Worm (Caenorhabditis elegans) whole organism, midembryonic: ENCODE measurements around the gene Y67H2A.10.

Experiments
- T22C8.4 ChIP-seq: fragments of 200-800 bp; sonication (Bioruptor generic); IDR thresholded peaks from 2 replicates; pipeline ENCODE4 v1.3.6; 2022; ENCODE audit warnings: missing genetic modification characterization, missing compliant biosample characterization
- cog-1 ChIP-seq: sonication (generic microtip); optimal IDR thresholded peaks from 2 replicates; lab custom pipeline; 2016; ENCODE audit warnings: missing genetic modification characterization, missing compliant biosample characterization
- flt-1 ChIP-seq: fragments of 200-800 bp; sonication (Bioruptor generic); IDR thresholded peaks from 2 replicates; pipeline ENCODE4 v1.3.6; 2022; ENCODE audit warnings: missing genetic modification characterization, missing compliant biosample characterization
- klf-2 ChIP-seq: fragments of 200-800 bp; sonication (Bioruptor generic); conservative IDR thresholded peaks from 2 replicates; pipeline ENCODE4 v1.3.6; 2022; ENCODE audit warnings: missing genetic modification reagents, missing genetic modification characterization, missing compliant biosample characterization
- med-1 ChIP-seq: sonication (generic microtip); optimal IDR thresholded peaks from 2 replicates; lab custom pipeline; 2017; ENCODE audit warnings: missing genetic modification characterization, mild to moderate bottlenecking, missing compliant biosample characterization, antibody characterized with exemption, missing genetic modification reagents; ENCODE audit not compliant: insufficient read depth
- ref-1 ChIP-seq: fragments of 200-800 bp; sonication (Bioruptor generic); conservative IDR thresholded peaks from 2 replicates; pipeline ENCODE4 v1.3.6; 2022; ENCODE audit warnings: missing genetic modification reagents, missing genetic modification characterization, missing compliant biosample characterization
- tab-1 ChIP-seq: fragments of 200-800 bp; sonication (Bioruptor generic); IDR thresholded peaks from 2 replicates; pipeline ENCODE4 v1.3.6; 2022; ENCODE audit warnings: missing genetic modification characterization, missing compliant biosample characterization
- ztf-23 ChIP-seq: fragments of 200-800 bp; sonication (Bioruptor generic); IDR thresholded peaks from 2 replicates; pipeline ENCODE4 v1.3.6; 2022; ENCODE audit warnings: missing genetic modification reagents, missing genetic modification characterization, missing compliant biosample characterization
- ztf-29 ChIP-seq: fragments of 200-800 bp; sonication (Bioruptor generic); IDR thresholded peaks from 2 replicates; pipeline ENCODE4 v1.3.6; 2022; ENCODE audit warnings: missing genetic modification reagents, missing genetic modification characterization, missing compliant biosample characterization

ce11 chrIV:13252211-13252610, 37.1 kb downstream of the Y67H2A.10 start, which contains the start of gene ttr-51:
- TF ChIP-seq flt-1: no peak
- TF ChIP-seq cog-1: no peak
- TF ChIP-seq ztf-23 (GFP tag; lab: Robert Waterston, UW): no peak
- no peak for TF ChIP-seq klf-2 (GFP tag; lab: Robert Waterston, UW)
- TF ChIP-seq tab-1 (GFP tag; lab: Robert Waterston, UW): no peak
- TF ChIP-seq T22C8.4: no peak
- no peak for TF ChIP-seq ztf-29
- no peak for TF ChIP-seq med-1 (GFP tag; lab: Kevin White, UChicago)
- TF ChIP-seq ref-1 (GFP tag; lab: Robert Waterston, UW): no peak
